Fruit fly (Drosophila melanogaster) S2 (cell line): ENCODE results near the gene Gabat.

ENCODE experiments used
- CG8478 ChIP-seq: fragments of >200 bp; optimal IDR thresholded peaks from 2 replicates; lab custom pipeline; 2018
- CTCF ChIP-seq, 2 experiments: fragments of >200 bp; optimal IDR thresholded peaks; 2 replicates each; lab custom pipeline; 2018

The Gabat gene

dm6 chr3L:19988891-19989290, 11.6 kb downstream of the Gabat start, which contains the start of gene Csas:
Csas (minus strand) TSS chr3L:19988991.
- TF ChIP-seq CG8478 (lab: Kevin White, UChicago) (no peak), CTCF (optimal IDR thresholded peaks at IDR 0.05; lab: Kevin White, UChicago) (no peak)

- TF ChIP-seq CTCF (optimal IDR thresholded peaks at IDR 0.05; lab: Kevin White, UChicago) (no peak), CG8478 (lab: Kevin White, UChicago) (no peak)
Measured at dm6 chr3L:19985768-19986167, 14.7 kb downstream of the Gabat start, which contains the start of the genes hale and schuy. hale (minus strand) TSS chr3L:19985868. schuy (plus strand) TSS chr3L:19986093.

- TF ChIP-seq CTCF (optimal IDR thresholded peaks at IDR 0.05; lab: Kevin White, UChicago) (no peak), CG8478 (lab: Kevin White, UChicago) (no peak)
Measured at dm6 chr3L:19981385-19981784, 19.1 kb downstream of the Gabat start, which contains the start of gene CG17732. CG17732 (plus strand) TSS chr3L:19981685.

dm6 chr3L:19979592-19979991, 20.9 kb downstream of the Gabat start, which contains the start of gene CG14182:
CG14182 (minus strand) TSS chr3L:19979812.
- no peak for TF ChIP-seq CG8478 (lab: Kevin White, UChicago)
- no peak for TF ChIP-seq CTCF (optimal IDR thresholded peaks at IDR 0.05; lab: Kevin White, UChicago)

- TF ChIP-seq CG8478 (lab: Kevin White, UChicago) (no peak), CTCF (optimal IDR thresholded peaks at IDR 0.05; lab: Kevin White, UChicago) (no peak)
Measured at dm6 chr3L:19978088-19978487, 22.4 kb downstream of the Gabat start.

- TF ChIP-seq CTCF (optimal IDR thresholded peaks at IDR 0.05; lab: Kevin White, UChicago): no peak
- TF ChIP-seq CG8478 (lab: Kevin White, UChicago): no peak
Measured at dm6 chr3L:19968725-19969598, 31.5 kb downstream of the Gabat start.

dm6 chr3L:19961805-19962204, 38.7 kb downstream of the Gabat start:
- TF ChIP-seq CTCF (optimal IDR thresholded peaks at IDR 0.05; lab: Kevin White, UChicago) (no peak), CG8478 (lab: Kevin White, UChicago) (no peak)

- TF ChIP-seq CTCF (optimal IDR thresholded peaks at IDR 0.05; lab: Kevin White, UChicago) (no peak), CG8478 (lab: Kevin White, UChicago) (no peak)
Measured at dm6 chr3L:19955699-19956098, 44.8 kb downstream of the Gabat start, which contains the start of gene CG42263. CG42263 (minus strand) TSS chr3L:19955799.

dm6 chr3L:19954426-19954825, 46.1 kb downstream of the Gabat start, which contains the start of gene CG42654:
CG42654 (minus strand) TSS chr3L:19954526.
- TF ChIP-seq CG8478 (lab: Kevin White, UChicago) (no peak), CTCF (optimal IDR thresholded peaks at IDR 0.05; lab: Kevin White, UChicago) (no peak)

- TF ChIP-seq CTCF (optimal IDR thresholded peaks at IDR 0.05; lab: Kevin White, UChicago): no peak
Measured at dm6 chr3L:19953612-19954011, 46.9 kb downstream of the Gabat start, which contains the start of gene CG42655. CG42655 (minus strand) TSS chr3L:19953712.

dm6 chr3L:19952690-19953089, 47.8 kb downstream of the Gabat start, which contains the start of gene CG33710:
CG33710 (minus strand) TSS chr3L:19952790.
- TF ChIP-seq CTCF (optimal IDR thresholded peaks at IDR 0.05; lab: Kevin White, UChicago) (no peak), CG8478 (lab: Kevin White, UChicago) (no peak)

dm6 chr3L:19951868-19952267, 48.6 kb downstream of the Gabat start, which contains the start of gene CG34258:
CG34258 (minus strand) TSS chr3L:19951968.
- TF ChIP-seq CG8478 (lab: Kevin White, UChicago) (no peak), CTCF (optimal IDR thresholded peaks at IDR 0.05; lab: Kevin White, UChicago) (no peak)

dm6 chr3L:19951035-19951434, 49.5 kb downstream of the Gabat start, which contains the start of gene CG32219:
CG32219 (minus strand) TSS chr3L:19951135.
- no peak for TF ChIP-seq CTCF (optimal IDR thresholded peaks at IDR 0.05; lab: Kevin White, UChicago)
- no peak for TF ChIP-seq CG8478 (lab: Kevin White, UChicago)
